Worm (Caenorhabditis elegans) whole organism, L4/young adult: ENCODE results near the gene sre-48.

ENCODE experiments used
- dao-5 ChIP-seq: sonication (generic microtip); optimal IDR thresholded peaks from 2 replicates; lab custom pipeline; 2016; ENCODE audit warnings: missing genotype, missing genetic modification characterization, moderate library complexity, missing compliant biosample characterization
- him-1 ChIP-seq: sonication (generic microtip); optimal IDR thresholded peaks from 2 replicates; lab custom pipeline; 2016; ENCODE audit warnings: missing genotype, missing genetic modification reagents, missing genetic modification characterization, missing compliant biosample characterization

DNA sequence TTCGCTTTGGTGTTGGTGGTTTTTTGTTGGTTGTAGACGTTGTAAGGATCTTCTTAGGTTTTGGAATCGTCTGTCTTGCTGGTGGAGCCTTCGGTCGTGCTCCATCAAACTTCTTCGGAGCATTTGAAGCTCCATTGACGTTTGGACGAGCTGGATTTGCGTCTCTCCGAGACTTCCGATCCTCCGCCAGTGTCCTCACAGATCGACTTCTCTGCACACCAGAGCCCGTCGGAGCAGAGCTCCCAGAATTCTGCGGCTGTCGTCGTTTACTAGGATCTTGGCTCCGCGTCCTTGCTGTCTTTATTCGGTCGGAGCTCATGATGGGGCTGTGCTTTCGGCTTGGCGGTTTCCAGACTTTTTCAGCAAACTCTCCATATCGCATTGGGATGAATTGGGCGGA lies 18.1 kb downstream of the sre-48 start:
- TF ChIP-seq dao-5 (tag; lab: Kevin White, UChicago) (no peak), him-1 (tag; lab: Kevin White, UChicago) (no peak)
